Fruit fly (Drosophila melanogaster) Kc167 (cell line): ENCODE results near the gene CG10947.
"Not testable (repeated sequence)": the region's sequence is repeated elsewhere in the genome, so short reads cannot be mapped to it uniquely, and the experiment has no call there.

ENCODE experiments used
- Myc ChIP-seq: fragments of >200 bp; optimal IDR thresholded peaks from 2 replicates; lab custom pipeline; 2017; ENCODE audit warnings: missing external identifiers
- Sin3A ChIP-seq: fragments of >200 bp; optimal IDR thresholded peaks from 2 replicates; lab custom pipeline; 2018; ENCODE audit warnings: missing external identifiers
- h ChIP-seq: fragments of >200 bp; optimal IDR thresholded peaks from 3 replicates; lab custom pipeline; 2018; ENCODE audit warnings: missing external identifiers
- insv ChIP-seq: fragments of >200 bp; optimal IDR thresholded peaks from 3 replicates; lab custom pipeline; 2018; ENCODE audit warnings: missing external identifiers
- psq ChIP-seq: fragments of >200 bp; optimal IDR thresholded peaks from 2 replicates; lab custom pipeline; 2017; ENCODE audit warnings: missing external identifiers
- ttk ChIP-seq: sonication (Bioruptor generic); optimal IDR thresholded peaks from 2 replicates; lab custom pipeline; 2017; ENCODE audit warnings: missing external identifiers

CG10947 gene

dm6 chr2L:20414750-20415211 is at the start of gene CG10947:
Gene CG10947, minus strand, starts transcription at chr2L:20414800.
- TF ChIP-seq Sin3A (lab: Kevin White, UChicago), result no peak
- TF ChIP-seq insv (lab: Kevin White, UChicago), result no peak
- no peak for TF ChIP-seq psq (lab: Kevin White, UChicago)
- TF ChIP-seq ttk (lab: Kevin White, UChicago), result no peak
- no peak for TF ChIP-seq Myc (lab: Kevin White, UChicago)
- no peak for TF ChIP-seq h (lab: Kevin White, UChicago)

dm6 chr2L:20464385-20464784 is 49.8 kb upstream of the CG10947 start:
- TF ChIP-seq Myc (lab: Kevin White, UChicago), result no peak
- TF ChIP-seq Sin3A (lab: Kevin White, UChicago), result no peak
- no peak for TF ChIP-seq h (lab: Kevin White, UChicago)
- no peak for TF ChIP-seq psq (lab: Kevin White, UChicago)
- no peak for TF ChIP-seq insv (lab: Kevin White, UChicago)
- no peak for TF ChIP-seq ttk (lab: Kevin White, UChicago)

dm6 chr2L:20463316-20463856 is 48.8 kb upstream of the CG10947 start, which contains the start of gene CG2493:
Gene CG2493, minus strand, starts transcription at chr2L:20463444.
- no peak for TF ChIP-seq psq (lab: Kevin White, UChicago)
- no peak for TF ChIP-seq Sin3A (lab: Kevin White, UChicago)
- TF ChIP-seq h (lab: Kevin White, UChicago), result no peak
- no peak for TF ChIP-seq Myc (lab: Kevin White, UChicago)

- TF ChIP-seq psq, ttk, insv (lab: Kevin White, UChicago): not testable (repeated sequence)
Observed at dm6 chr2L:20458975-20459374, 44.4 kb upstream of the CG10947 start, which contains the start of the genes CG18858 and Cdc23. Gene CG18858, minus strand, starts transcription at chr2L:20459075. Gene Cdc23, plus strand, starts transcription at chr2L:20459342.

dm6 chr2L:20449864-20450263 is 35.3 kb upstream of the CG10947 start, which contains the start of the genes CG31683 and CG31687:
Gene CG31683, minus strand, starts transcription at chr2L:20449964.
Gene CG31687, plus strand, starts transcription at chr2L:20450225.
- TF ChIP-seq Sin3A, ttk, psq (lab: Kevin White, UChicago): not testable (repeated sequence)

dm6 chr2L:20438474-20438873 is 23.9 kb upstream of the CG10947 start:
- no peak for TF ChIP-seq Myc (lab: Kevin White, UChicago)
- no peak for TF ChIP-seq insv (lab: Kevin White, UChicago)
- no peak for TF ChIP-seq h (lab: Kevin White, UChicago)
- TF ChIP-seq psq (lab: Kevin White, UChicago), result no peak
- no peak for TF ChIP-seq Sin3A (lab: Kevin White, UChicago)
- no peak for TF ChIP-seq ttk (lab: Kevin White, UChicago)

- TF ChIP-seq psq (lab: Kevin White, UChicago) (no peak), h (lab: Kevin White, UChicago) (no peak), ttk (lab: Kevin White, UChicago) (no peak), Myc (lab: Kevin White, UChicago) (no peak), Sin3A (lab: Kevin White, UChicago) (no peak), insv (lab: Kevin White, UChicago) (no peak)
Observed at dm6 chr2L:20437873-20438272, 23.3 kb upstream of the CG10947 start.

dm6 chr2L:20435199-20435598 is 20.6 kb upstream of the CG10947 start:
- TF ChIP-seq psq (lab: Kevin White, UChicago) (no peak), ttk (lab: Kevin White, UChicago) (no peak), Myc (lab: Kevin White, UChicago) (no peak), insv (lab: Kevin White, UChicago) (no peak), Sin3A (lab: Kevin White, UChicago) (no peak), h (lab: Kevin White, UChicago) (no peak)

- TF ChIP-seq psq (lab: Kevin White, UChicago), result no peak
- TF ChIP-seq Sin3A (lab: Kevin White, UChicago), result no peak
- no peak for TF ChIP-seq Myc (lab: Kevin White, UChicago)
- no peak for TF ChIP-seq h (lab: Kevin White, UChicago)
- no peak for TF ChIP-seq ttk (lab: Kevin White, UChicago)
- no peak for TF ChIP-seq insv (lab: Kevin White, UChicago)
Observed at dm6 chr2L:20434779-20435178, 20.2 kb upstream of the CG10947 start.

dm6 chr2L:20431210-20431609 is 16.6 kb upstream of the CG10947 start:
- TF ChIP-seq Sin3A (lab: Kevin White, UChicago) (no peak), h (lab: Kevin White, UChicago) (no peak), Myc (lab: Kevin White, UChicago) (no peak), psq (lab: Kevin White, UChicago) (no peak), ttk (lab: Kevin White, UChicago) (no peak), insv (lab: Kevin White, UChicago) (no peak)

- no peak for TF ChIP-seq Sin3A (lab: Kevin White, UChicago)
- TF ChIP-seq insv (lab: Kevin White, UChicago), result no peak
- no peak for TF ChIP-seq psq (lab: Kevin White, UChicago)
- TF ChIP-seq ttk (lab: Kevin White, UChicago), result no peak
- no peak for TF ChIP-seq h (lab: Kevin White, UChicago)
- no peak for TF ChIP-seq Myc (lab: Kevin White, UChicago)
Observed at dm6 chr2L:20429458-20429857, 14.9 kb upstream of the CG10947 start.
